Worm (Caenorhabditis elegans) whole organism, L4 larva: ENCODE results near the gene seld-1.
"Not testable (repeated sequence)": the region's sequence is repeated elsewhere in the genome, so short reads cannot be mapped to it uniquely, and the experiment has no call there.

Source experiments
- dpl-1 ChIP-seq: fragments of 150-350 bp; optimal IDR thresholded peaks from 2 replicates; lab custom pipeline; 2014; ENCODE audit warnings: missing biosample characterization, missing genetic modification reagents, missing genetic modification characterization
- egl-27 ChIP-seq: sonication (generic microtip); optimal IDR thresholded peaks from 3 replicates; lab custom pipeline; 2017; ENCODE audit warnings: missing biosample characterization, missing genetic modification reagents, missing genetic modification characterization
- hif-1 ChIP-seq, 2 experiments: sonication (generic microtip); optimal IDR thresholded peaks; 2 replicates each; lab custom pipeline; 2016 to 2017; ENCODE audit warnings: missing compliant biosample characterization in 2 of 2, missing genetic modification characterization in 2 of 2, missing genetic modification reagents in 2 of 2, missing genotype in 2 of 2, mild to moderate bottlenecking in 1 of 2
- lin-15B ChIP-seq: fragments of 150-350 bp; sonication (generic microtip); optimal IDR thresholded peaks from 3 replicates; lab custom pipeline; 2014; ENCODE audit warnings: missing biosample characterization, missing genetic modification characterization
- mdl-1 ChIP-seq, 2 experiments: fragments of 150-350 bp in 1 of 2; sonication (generic microtip) in 1 of 2; optimal IDR thresholded peaks; 2 replicates each; lab custom pipeline; 2014 to 2017; ENCODE audit warnings: missing biosample characterization in 2 of 2, missing genetic modification characterization in 2 of 2
- nhr-11 ChIP-seq: fragments of 150-350 bp; optimal IDR thresholded peaks from 2 replicates; lab custom pipeline; 2014; ENCODE audit warnings: missing biosample characterization, missing genetic modification characterization
- pha-4 ChIP-seq, 2 experiments: fragments of 150-350 bp in 1 of 2; fragments of 200-800 bp in 1 of 2; sonication (Bioruptor generic) in 1 of 2; IDR thresholded peaks in 1 of 2; optimal IDR thresholded peaks in 1 of 2; 2 replicates each; pipeline versions ENCODE4 v1.3.6 to Lab custom; 2014 to 2022; ENCODE audit warnings: missing genetic modification characterization in 2 of 2, missing genetic modification reagents in 2 of 2, missing biosample characterization in 1 of 2, missing compliant biosample characterization in 1 of 2

ce11 chrIV:13503365-13504015 is 1.8 kb upstream of the seld-1 start:
- not testable (repeated sequence) for TF ChIP-seq nhr-11 (tag; lab: Kevin White, UChicago); dpl-1; lin-15B (tag; lab: Kevin White, UChicago); hif-1 (tag; optimal IDR thresholded peaks at IDR 0.05; lab: Kevin White, UChicago); egl-27 (tag; lab: Kevin White, UChicago); mdl-1 (tag; optimal IDR thresholded peaks at IDR 0.05; lab: Kevin White, UChicago); pha-4 (GFP tag; IDR thresholded peaks at IDR 0.05; lab: Robert Waterston, UW); pha-4 (tag; optimal IDR thresholded peaks at IDR 0.05; lab: Kevin White, UChicago)
